Worm (Caenorhabditis elegans) whole organism, early embryonic: ENCODE measurements around the gene nhr-95.

ENCODE experiments used
- B0310.2 ChIP-seq: sonication (generic microtip); optimal IDR thresholded peaks from 2 replicates; lab custom pipeline; 2016; ENCODE audit warnings: mild to moderate bottlenecking, missing genetic modification characterization, missing compliant biosample characterization
- F13C5.2 ChIP-seq: sonication (generic microtip); optimal IDR thresholded peaks from 2 replicates; lab custom pipeline; 2017; ENCODE audit warnings: mild to moderate bottlenecking, missing genetic modification characterization, inconsistent platforms, missing compliant biosample characterization
- aly-1 ChIP-seq: sonication (generic microtip); optimal IDR thresholded peaks from 2 replicates; lab custom pipeline; 2016; ENCODE audit warnings: missing genetic modification characterization, missing compliant biosample characterization
- ama-1 ChIP-seq: fragments of 150-350 bp; optimal IDR thresholded peaks from 2 replicates; lab custom pipeline; 2014
- ceh-13 ChIP-seq: fragments of 200-800 bp; sonication (Bioruptor generic); optimal IDR thresholded peaks from 2 replicates; lab custom pipeline; 2018; ENCODE audit warnings: mild to moderate bottlenecking, missing genetic modification characterization, missing compliant biosample characterization
- ceh-36 ChIP-seq: sonication (generic microtip); optimal IDR thresholded peaks from 2 replicates; lab custom pipeline; 2016; ENCODE audit warnings: missing genetic modification characterization, inconsistent platforms, missing compliant biosample characterization
- ets-7 ChIP-seq: sonication (generic microtip); optimal IDR thresholded peaks from 2 replicates; lab custom pipeline; 2016; ENCODE audit warnings: missing genotype, missing genetic modification characterization, missing compliant biosample characterization
- flt-1 ChIP-seq: fragments of 200-800 bp; sonication (Bioruptor generic); IDR thresholded peaks from 2 replicates; pipeline ENCODE4 v1.3.6; 2022; ENCODE audit warnings: missing genetic modification characterization, missing compliant biosample characterization
- hmbx-1 ChIP-seq: sonication (generic microtip); optimal IDR thresholded peaks from 2 replicates; lab custom pipeline; 2016; ENCODE audit warnings: mild to moderate bottlenecking, missing genetic modification characterization, missing compliant biosample characterization
- hmg-4 ChIP-seq: fragments of 200-800 bp; sonication (Bioruptor generic); optimal IDR thresholded peaks from 2 replicates; lab custom pipeline; 2018; ENCODE audit warnings: mild to moderate bottlenecking, missing genetic modification characterization, missing compliant biosample characterization
- hnd-1 ChIP-seq: sonication (generic microtip); optimal IDR thresholded peaks from 2 replicates; lab custom pipeline; 2016; ENCODE audit warnings: missing genetic modification characterization, missing compliant biosample characterization
- pes-1 ChIP-seq: fragments of 200-800 bp; sonication (Bioruptor generic); IDR thresholded peaks from 2 replicates; pipeline ENCODE4 v1.3.6; 2022; ENCODE audit warnings: missing genetic modification reagents, missing genetic modification characterization, missing compliant biosample characterization
- scrt-1 ChIP-seq: fragments of 200-800 bp; sonication (Bioruptor generic); IDR thresholded peaks from 2 replicates; pipeline ENCODE4 v1.3.6; 2022; ENCODE audit warnings: missing genetic modification characterization, missing compliant biosample characterization
- sea-1 ChIP-seq: fragments of 200-800 bp; sonication (Bioruptor generic); conservative IDR thresholded peaks from 2 replicates; pipeline ENCODE4 v1.3.6; 2022; ENCODE audit warnings: missing genetic modification characterization, missing compliant biosample characterization
- tbx-11 ChIP-seq: fragments of 200-800 bp; sonication (Bioruptor generic); IDR thresholded peaks from 2 replicates; pipeline ENCODE4 v1.3.6; 2022; ENCODE audit warnings: missing genetic modification characterization, missing compliant biosample characterization
- tbx-37 ChIP-seq: fragments of 200-800 bp; sonication (Bioruptor generic); conservative IDR thresholded peaks from 2 replicates; pipeline ENCODE4 v1.3.6; 2022; ENCODE audit warnings: missing genetic modification reagents, missing genetic modification characterization, missing compliant biosample characterization
- tra-4 ChIP-seq: sonication (generic microtip); optimal IDR thresholded peaks from 2 replicates; lab custom pipeline; 2017; ENCODE audit warnings: missing genetic modification characterization, missing compliant biosample characterization

The nhr-95 gene

ce11 chrV:19063326-19063725 lies 19.1 kb downstream of the nhr-95 start:
- TF ChIP-seq tbx-11 (GFP tag; lab: Robert Waterston, UW): no peak
- no peak for TF ChIP-seq hnd-1 (tag; lab: Kevin White, UChicago)
- no peak for TF ChIP-seq sea-1
- TF ChIP-seq scrt-1 (GFP tag; lab: Robert Waterston, UW): no peak
- no peak for TF ChIP-seq hmg-4 (GFP tag; lab: Kevin White, UChicago)
- TF ChIP-seq pes-1 (GFP tag; lab: Robert Waterston, UW): no peak
- no peak for TF ChIP-seq ama-1 (lab: Kevin White, UChicago)
- no peak for TF ChIP-seq hmbx-1 (tag; lab: Kevin White, UChicago)
- TF ChIP-seq B0310.2 (tag; lab: Kevin White, UChicago): no peak
- TF ChIP-seq F13C5.2: no peak
- no peak for TF ChIP-seq aly-1 (tag; lab: Kevin White, UChicago)
- no peak for TF ChIP-seq tra-4 (tag; lab: Kevin White, UChicago)
- no peak for TF ChIP-seq ceh-13 (GFP tag; lab: Kevin White, UChicago)
- no peak for TF ChIP-seq ceh-36 (tag; lab: Kevin White, UChicago)
- no peak for TF ChIP-seq ets-7 (tag; lab: Kevin White, UChicago)
- TF ChIP-seq flt-1 (GFP tag; lab: Robert Waterston, UW): no peak
- TF ChIP-seq tbx-37 (GFP tag; lab: Robert Waterston, UW): no peak

ce11 chrV:19059873-19060272 lies 22.6 kb downstream of the nhr-95 start, which contains the start of gene twk-46:
Gene twk-46, plus strand, starts transcription at chrV:19060173.
- TF ChIP-seq pes-1 (GFP tag; lab: Robert Waterston, UW): no peak
- TF ChIP-seq ama-1 (lab: Kevin White, UChicago): no peak
- TF ChIP-seq tra-4 (tag; lab: Kevin White, UChicago): no peak

- TF ChIP-seq B0310.2 (tag; lab: Kevin White, UChicago) (no peak), scrt-1 (GFP tag; lab: Robert Waterston, UW) (no peak), tra-4 (tag; lab: Kevin White, UChicago) (no peak), ets-7 (tag; lab: Kevin White, UChicago) (no peak), aly-1 (tag; lab: Kevin White, UChicago) (no peak), tbx-11 (GFP tag; lab: Robert Waterston, UW) (no peak), ceh-13 (GFP tag; lab: Kevin White, UChicago) (no peak), ama-1 (lab: Kevin White, UChicago) (no peak), tbx-37 (GFP tag; lab: Robert Waterston, UW) (no peak), sea-1 (no peak)
These were observed 24.4 kb downstream of the nhr-95 start for ce11 chrV:19058086-19058485.

- no peak for TF ChIP-seq ceh-13 (GFP tag; lab: Kevin White, UChicago)
- no peak for TF ChIP-seq B0310.2 (tag; lab: Kevin White, UChicago)
- TF ChIP-seq tbx-37 (GFP tag; lab: Robert Waterston, UW): no peak
- no peak for TF ChIP-seq flt-1 (GFP tag; lab: Robert Waterston, UW)
- no peak for TF ChIP-seq tbx-11 (GFP tag; lab: Robert Waterston, UW)
- TF ChIP-seq ama-1 (lab: Kevin White, UChicago): no peak
- TF ChIP-seq aly-1 (tag; lab: Kevin White, UChicago): no peak
- no peak for TF ChIP-seq F13C5.2
- no peak for TF ChIP-seq ets-7 (tag; lab: Kevin White, UChicago)
- no peak for TF ChIP-seq sea-1
- no peak for TF ChIP-seq tra-4 (tag; lab: Kevin White, UChicago)
- TF ChIP-seq hmbx-1 (tag; lab: Kevin White, UChicago): no peak
- TF ChIP-seq scrt-1 (GFP tag; lab: Robert Waterston, UW): no peak
- no peak for TF ChIP-seq ceh-36 (tag; lab: Kevin White, UChicago)
These were observed 24.8 kb downstream of the nhr-95 start for ce11 chrV:19057602-19058001.

- TF ChIP-seq tbx-37 (GFP tag; lab: Robert Waterston, UW) (no peak), tra-4 (tag; lab: Kevin White, UChicago) (no peak), flt-1 (GFP tag; lab: Robert Waterston, UW) (no peak), tbx-11 (GFP tag; lab: Robert Waterston, UW) (no peak), F13C5.2 (no peak), ets-7 (tag; lab: Kevin White, UChicago) (no peak), sea-1 (no peak), pes-1 (GFP tag; lab: Robert Waterston, UW) (no peak)
These were observed 29.2 kb downstream of the nhr-95 start for ce11 chrV:19053281-19053680.

ce11 chrV:19051425-19051824 lies 31.0 kb downstream of the nhr-95 start:
- no peak for TF ChIP-seq F13C5.2
- TF ChIP-seq flt-1 (GFP tag; lab: Robert Waterston, UW): no peak
- TF ChIP-seq hmbx-1 (tag; lab: Kevin White, UChicago): no peak
- TF ChIP-seq tbx-37 (GFP tag; lab: Robert Waterston, UW): no peak
- TF ChIP-seq pes-1 (GFP tag; lab: Robert Waterston, UW): no peak
- no peak for TF ChIP-seq hnd-1 (tag; lab: Kevin White, UChicago)
- TF ChIP-seq tra-4 (tag; lab: Kevin White, UChicago): no peak
- no peak for TF ChIP-seq sea-1
- no peak for TF ChIP-seq ceh-13 (GFP tag; lab: Kevin White, UChicago)
- TF ChIP-seq B0310.2 (tag; lab: Kevin White, UChicago): no peak
- no peak for TF ChIP-seq aly-1 (tag; lab: Kevin White, UChicago)
- TF ChIP-seq ets-7 (tag; lab: Kevin White, UChicago): no peak
- no peak for TF ChIP-seq ceh-36 (tag; lab: Kevin White, UChicago)
- no peak for TF ChIP-seq scrt-1 (GFP tag; lab: Robert Waterston, UW)
- TF ChIP-seq hmg-4 (GFP tag; lab: Kevin White, UChicago): no peak
- TF ChIP-seq ama-1 (lab: Kevin White, UChicago): no peak
- TF ChIP-seq tbx-11 (GFP tag; lab: Robert Waterston, UW): no peak

- TF ChIP-seq hmbx-1 (tag; lab: Kevin White, UChicago) (no peak), sea-1 (no peak), flt-1 (GFP tag; lab: Robert Waterston, UW) (no peak), hnd-1 (tag; lab: Kevin White, UChicago) (no peak), ama-1 (lab: Kevin White, UChicago) (no peak), tra-4 (tag; lab: Kevin White, UChicago) (no peak), B0310.2 (tag; lab: Kevin White, UChicago) (no peak), hmg-4 (GFP tag; lab: Kevin White, UChicago) (no peak), ceh-36 (tag; lab: Kevin White, UChicago) (no peak), F13C5.2 (no peak)
These were observed 31.6 kb downstream of the nhr-95 start for ce11 chrV:19050888-19051287.
